Worm (Caenorhabditis elegans) whole organism, young adult: Measurements from ENCODE around the gene Y97E10AR.3.

Experiments
- B0035.1 ChIP-seq: sonication (generic microtip); optimal IDR thresholded peaks from 2 replicates; lab custom pipeline; 2016; ENCODE audit warnings: missing genetic modification characterization, mild to moderate bottlenecking, missing compliant biosample characterization, missing genotype, missing genetic modification reagents
- B0261.1 ChIP-seq: sonication (generic microtip); optimal IDR thresholded peaks from 2 replicates; lab custom pipeline; 2016; ENCODE audit warnings: mild to moderate bottlenecking, missing genetic modification characterization, moderate library complexity, missing compliant biosample characterization
- B0336.3 ChIP-seq: fragments of 200-800 bp; sonication (Bioruptor generic); IDR thresholded peaks from 2 replicates; pipeline ENCODE4 v1.3.6; 2022; ENCODE audit warnings: missing genetic modification characterization, missing compliant biosample characterization
- C17E4.6 ChIP-seq: fragments of 200-800 bp; sonication (Bioruptor generic); IDR thresholded peaks from 2 replicates; pipeline ENCODE4 v1.3.6; 2022; ENCODE audit warnings: missing genetic modification reagents, missing genetic modification characterization, missing compliant biosample characterization
- F22D6.2 ChIP-seq: sonication (generic microtip); optimal IDR thresholded peaks from 2 replicates; lab custom pipeline; 2016; ENCODE audit warnings: mild to moderate bottlenecking, missing genetic modification characterization, missing compliant biosample characterization
- F33H1.4 ChIP-seq: fragments of 200-800 bp; sonication (Bioruptor generic); IDR thresholded peaks from 2 replicates; pipeline ENCODE4 v1.3.6; 2022; ENCODE audit warnings: missing genetic modification reagents, missing genetic modification characterization, missing compliant biosample characterization
- F37B4.10 ChIP-seq: fragments of 200-800 bp; sonication (Bioruptor generic); IDR thresholded peaks from 2 replicates; pipeline ENCODE4 v1.3.6; 2022; ENCODE audit warnings: missing genetic modification characterization, missing compliant biosample characterization
- F39B2.1 ChIP-seq: fragments of 200-800 bp; sonication (Bioruptor generic); IDR thresholded peaks from 2 replicates; pipeline ENCODE4 v1.3.6; 2022; ENCODE audit warnings: missing genetic modification reagents, missing genetic modification characterization, missing compliant biosample characterization
- F52B5.7 ChIP-seq: sonication (generic microtip); optimal IDR thresholded peaks from 2 replicates; lab custom pipeline; 2016; ENCODE audit warnings: mild to moderate bottlenecking, missing genetic modification characterization, missing compliant biosample characterization
- F55B11.4 ChIP-seq: sonication (generic microtip); optimal IDR thresholded peaks from 2 replicates; lab custom pipeline; 2016; ENCODE audit warnings: missing compliant biosample characterization, missing genetic modification characterization, borderline replicate concordance; ENCODE audit not compliant: insufficient read depth
- F57C9.4 ChIP-seq: sonication (generic microtip); optimal IDR thresholded peaks from 2 replicates; lab custom pipeline; 2017; ENCODE audit warnings: mild to moderate bottlenecking, missing genetic modification characterization, missing compliant biosample characterization
- Y67H2A.10 ChIP-seq: fragments of 200-800 bp; sonication (Bioruptor generic); conservative IDR thresholded peaks from 2 replicates; pipeline ENCODE4 v1.3.6; 2022; ENCODE audit warnings: missing genetic modification reagents, missing genetic modification characterization, missing compliant biosample characterization
- Y79H2A.3 ChIP-seq: fragments of 200-800 bp; sonication (Bioruptor generic); conservative IDR thresholded peaks from 2 replicates; pipeline ENCODE4 v1.3.6; 2022; ENCODE audit warnings: missing genetic modification reagents, missing genetic modification characterization, missing compliant biosample characterization
- akir-1 ChIP-seq: fragments of 200-800 bp; sonication (Bioruptor generic); optimal IDR thresholded peaks from 2 replicates; lab custom pipeline; 2018; ENCODE audit warnings: mild to moderate bottlenecking, missing genetic modification characterization, moderate library complexity, missing compliant biosample characterization
- aptf-3 ChIP-seq: fragments of 200-800 bp; sonication (Bioruptor generic); IDR thresholded peaks from 2 replicates; pipeline ENCODE4 v1.3.6; 2022; ENCODE audit warnings: missing genetic modification characterization, missing compliant biosample characterization
- attf-6 ChIP-seq: fragments of 200-800 bp; sonication (Bioruptor generic); IDR thresholded peaks from 2 replicates; pipeline ENCODE4 v1.3.6; 2022; ENCODE audit warnings: missing genetic modification reagents, missing genetic modification characterization, missing compliant biosample characterization
- ccch-3 ChIP-seq: fragments of 200-800 bp; sonication (Bioruptor generic); optimal IDR thresholded peaks from 2 replicates; lab custom pipeline; 2018; ENCODE audit warnings: mild to moderate bottlenecking, missing genetic modification characterization, missing compliant biosample characterization
- cebp-1 ChIP-seq, 2 experiments: fragments of 200-800 bp in 1 of 2; sonication (Bioruptor generic) in 1 of 2; sonication (generic microtip) in 1 of 2; IDR thresholded peaks in 1 of 2; optimal IDR thresholded peaks in 1 of 2; 2 replicates each; pipeline versions ENCODE4 v1.3.6 to Lab custom; 2017 to 2022; ENCODE audit warnings: missing compliant biosample characterization in 2 of 2, missing genetic modification characterization in 2 of 2, mild to moderate bottlenecking in 1 of 2, missing genetic modification reagents in 1 of 2, moderate library complexity in 1 of 2
- ceh-40 ChIP-seq: fragments of 200-800 bp; sonication (Bioruptor generic); IDR thresholded peaks from 2 replicates; pipeline ENCODE4 v1.3.6; 2022; ENCODE audit warnings: missing genetic modification characterization, missing compliant biosample characterization
- ceh-91 ChIP-seq: fragments of 200-800 bp; sonication (Bioruptor generic); IDR thresholded peaks from 2 replicates; pipeline ENCODE4 v1.3.6; 2022; ENCODE audit warnings: missing genetic modification reagents, missing genetic modification characterization, missing compliant biosample characterization
- dox-1 ChIP-seq: fragments of 200-800 bp; sonication (Bioruptor generic); IDR thresholded peaks from 2 replicates; pipeline ENCODE4 v1.3.6; 2022; ENCODE audit warnings: missing genetic modification reagents, missing genetic modification characterization, missing compliant biosample characterization
- dpff-1 ChIP-seq: sonication (generic microtip); optimal IDR thresholded peaks from 2 replicates; lab custom pipeline; 2017; ENCODE audit warnings: mild to moderate bottlenecking, missing genetic modification characterization, missing compliant biosample characterization
- ets-4 ChIP-seq: fragments of 200-800 bp; sonication (Bioruptor generic); optimal IDR thresholded peaks from 2 replicates; lab custom pipeline; 2018; ENCODE audit warnings: mild to moderate bottlenecking, missing genetic modification characterization, missing compliant biosample characterization
- hlh-12 ChIP-seq: sonication (generic microtip); optimal IDR thresholded peaks from 2 replicates; lab custom pipeline; 2016; ENCODE audit warnings: missing genetic modification characterization, missing compliant biosample characterization
- hmg-1.2 ChIP-seq: fragments of 200-800 bp; sonication (Bioruptor generic); IDR thresholded peaks from 2 replicates; pipeline ENCODE4 v1.3.6; 2022; ENCODE audit warnings: missing genetic modification reagents, missing genetic modification characterization, missing compliant biosample characterization
- hsf-1 ChIP-seq: fragments of 200-800 bp; sonication (Bioruptor generic); IDR thresholded peaks from 2 replicates; pipeline ENCODE4 v1.3.6; 2022; ENCODE audit warnings: missing genetic modification reagents, missing genetic modification characterization, missing compliant biosample characterization
- lag-1 ChIP-seq: fragments of 200-800 bp; sonication (Bioruptor generic); IDR thresholded peaks from 2 replicates; pipeline ENCODE4 v1.3.6; 2022; ENCODE audit warnings: missing genetic modification reagents, missing genetic modification characterization, missing compliant biosample characterization
- lin-35 ChIP-seq, 3 experiments: fragments of 150-350 bp in 2 of 3; sonication (generic microtip) in 1 of 3; optimal IDR thresholded peaks; 2 replicates each; lab custom pipeline; 2014 to 2018; ENCODE audit warnings: missing biosample characterization in 3 of 3, missing genetic modification characterization in 3 of 3, missing genetic modification reagents in 3 of 3
- lsy-27 ChIP-seq: sonication (generic microtip); optimal IDR thresholded peaks from 2 replicates; lab custom pipeline; 2017; ENCODE audit warnings: missing genetic modification characterization, mild to moderate bottlenecking, missing compliant biosample characterization, antibody characterized with exemption, missing genotype, borderline replicate concordance; ENCODE audit not compliant: insufficient read depth
- madf-6 ChIP-seq: fragments of 200-800 bp; sonication (Bioruptor generic); IDR thresholded peaks from 2 replicates; pipeline ENCODE4 v1.3.6; 2022; ENCODE audit warnings: missing genetic modification reagents, missing genetic modification characterization, missing compliant biosample characterization
- madf-8 ChIP-seq: fragments of 200-800 bp; sonication (Bioruptor generic); conservative IDR thresholded peaks from 2 replicates; pipeline ENCODE4 v1.3.6; 2022; ENCODE audit warnings: missing genetic modification reagents, missing genetic modification characterization, missing compliant biosample characterization
- nfya-1 ChIP-seq: sonication (generic microtip); optimal IDR thresholded peaks from 2 replicates; lab custom pipeline; 2017; ENCODE audit warnings: antibody characterized with exemption, missing compliant biosample characterization, missing genetic modification characterization, borderline replicate concordance; ENCODE audit not compliant: insufficient read depth
- nhr-179 ChIP-seq: sonication (generic microtip); optimal IDR thresholded peaks from 2 replicates; lab custom pipeline; 2016; ENCODE audit warnings: mild to moderate bottlenecking, missing genetic modification characterization, missing compliant biosample characterization
- nhr-80 ChIP-seq: sonication (generic microtip); optimal IDR thresholded peaks from 2 replicates; lab custom pipeline; 2016; ENCODE audit warnings: missing genetic modification characterization, missing compliant biosample characterization
- pha-4 ChIP-seq: fragments of 150-350 bp; sonication (generic microtip); optimal IDR thresholded peaks from 2 replicates; lab custom pipeline; 2014; ENCODE audit warnings: missing biosample characterization, missing genetic modification reagents, missing genetic modification characterization
- rcor-1 ChIP-seq: fragments of 200-800 bp; sonication (Bioruptor generic); IDR thresholded peaks from 2 replicates; pipeline ENCODE4 v1.3.6; 2022; ENCODE audit warnings: missing genetic modification reagents, missing genetic modification characterization, missing compliant biosample characterization
- repo-1 ChIP-seq: sonication (generic microtip); optimal IDR thresholded peaks from 2 replicates; lab custom pipeline; 2017; ENCODE audit warnings: mild to moderate bottlenecking, missing genetic modification characterization, missing compliant biosample characterization
- sdz-38 ChIP-seq: sonication (generic microtip); optimal IDR thresholded peaks from 2 replicates; lab custom pipeline; 2016; ENCODE audit warnings: missing genotype, missing genetic modification characterization, missing compliant biosample characterization
- snpc-1.3 ChIP-seq: sonication (generic microtip); optimal IDR thresholded peaks from 2 replicates; lab custom pipeline; 2017; ENCODE audit warnings: missing genetic modification characterization, mild to moderate bottlenecking, missing compliant biosample characterization, antibody characterized with exemption, moderate library complexity, missing genotype, missing genetic modification reagents; ENCODE audit not compliant: insufficient read depth
- snpc-4 ChIP-seq, 5 experiments: fragments of 150-350 bp in 1 of 5; sonication (generic microtip) in 4 of 5; optimal IDR thresholded peaks; 2 replicates each; lab custom pipeline; 2014 to 2018; ENCODE audit warnings: missing genetic modification characterization in 5 of 5, missing biosample characterization in 3 of 5, antibody characterized with exemption in 2 of 5, mild to moderate bottlenecking in 2 of 5, missing compliant biosample characterization in 2 of 5, missing genotype in 2 of 5, moderate library complexity in 2 of 5, missing genetic modification reagents in 1 of 5
- sptf-2 ChIP-seq: fragments of 200-800 bp; sonication (Bioruptor generic); optimal IDR thresholded peaks from 2 replicates; lab custom pipeline; 2018; ENCODE audit warnings: mild to moderate bottlenecking, missing genetic modification characterization, missing compliant biosample characterization
- tbx-9 ChIP-seq: sonication (generic microtip); optimal IDR thresholded peaks from 2 replicates; lab custom pipeline; 2016; ENCODE audit warnings: borderline replicate concordance, missing genetic modification characterization, inconsistent platforms, missing compliant biosample characterization
- tlf-1 ChIP-seq: fragments of 200-800 bp; sonication (Bioruptor generic); optimal IDR thresholded peaks from 2 replicates; lab custom pipeline; 2018; ENCODE audit warnings: mild to moderate bottlenecking, missing genetic modification characterization, missing compliant biosample characterization
- ztf-18 ChIP-seq: sonication (generic microtip); optimal IDR thresholded peaks from 2 replicates; lab custom pipeline; 2016; ENCODE audit warnings: missing genotype, mild to moderate bottlenecking, missing genetic modification characterization, missing compliant biosample characterization
- ztf-22 ChIP-seq: fragments of 200-800 bp; sonication (Bioruptor generic); optimal IDR thresholded peaks from 2 replicates; lab custom pipeline; 2018; ENCODE audit warnings: mild to moderate bottlenecking, missing genetic modification characterization, moderate library complexity, missing compliant biosample characterization

Gene Y97E10AR.3

ce11 chrV:8010846-8011245 is 3.5 kb upstream of the Y97E10AR.3 start, which contains the start of gene lmtr-2 (continued):
- no peak for TF ChIP-seq F55B11.4 (tag; lab: Kevin White, UChicago)

DNA sequence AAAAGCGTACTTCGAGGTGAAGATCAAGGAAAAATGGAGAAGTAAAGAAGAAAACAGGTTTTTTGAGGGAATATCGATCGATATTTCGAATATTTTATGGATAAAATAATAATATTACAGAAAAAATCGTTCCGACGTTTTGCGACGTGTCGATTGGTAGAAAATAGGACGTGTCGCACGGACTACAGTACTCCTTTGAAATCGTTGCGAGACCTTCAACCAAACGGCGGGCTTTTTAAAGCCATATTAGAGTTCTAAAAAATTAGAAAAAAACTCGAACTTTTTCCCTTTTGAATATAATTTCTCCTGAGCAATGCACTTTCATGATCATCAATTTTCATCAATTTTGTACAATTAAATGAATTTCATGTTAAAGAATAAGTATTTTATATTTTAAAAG is 2.8 kb upstream of the Y97E10AR.3 start, which contains the start of gene Y97E10AR.4:
Gene Y97E10AR.4, minus strand, starts transcription at position 131 of the 400 bp plus-strand sequence.
- TF ChIP-seq B0336.3 (GFP tag; lab: Robert Waterston, UW) (no peak), lsy-27 (no peak), hmg-1.2 (GFP tag; lab: Robert Waterston, UW) (0 out of 2 replicates have a peak, but pooled peaks have one; percentile 7), snpc-1.3 (tag; lab: Kevin White, UChicago) (peak; percentile 8), ceh-91 (GFP tag; lab: Robert Waterston, UW) (no peak), nhr-179 (tag; lab: Kevin White, UChicago) (no peak), dox-1 (GFP tag; lab: Robert Waterston, UW) (no peak), lag-1 (no peak), lin-35 (GFP tag; optimal IDR thresholded peaks at IDR 0.05; lab: Kevin White, UChicago) (no peak), rcor-1 (GFP tag; lab: Robert Waterston, UW) (no peak), Y67H2A.10 (GFP tag; lab: Robert Waterston, UW) (no peak), hlh-12 (no peak), F33H1.4 (GFP tag; lab: Robert Waterston, UW) (peak; percentile 57), ztf-22 (no peak), F52B5.7 (tag; lab: Kevin White, UChicago) (no peak), F57C9.4 (tag; lab: Kevin White, UChicago) (no peak), F55B11.4 (tag; lab: Kevin White, UChicago) (no peak), dpff-1 (tag; lab: Kevin White, UChicago) (no peak), F22D6.2 (tag; lab: Kevin White, UChicago) (no peak), aptf-3 (GFP tag; lab: Robert Waterston, UW) (no peak), F39B2.1 (no peak), madf-6 (GFP tag; lab: Robert Waterston, UW) (peak; percentile 39; the same call in 1 of the 2 replicates), ets-4 (no peak), tlf-1 (no peak), hsf-1 (GFP tag; lab: Robert Waterston, UW) (no peak; the same call in 1 of the 2 replicates), B0261.1 (no peak), ccch-3 (GFP tag; lab: Kevin White, UChicago) (no peak), ztf-18 (tag; lab: Kevin White, UChicago) (no peak), madf-8 (GFP tag; lab: Robert Waterston, UW) (0 out of 2 replicates have a peak, but pooled peaks have one; percentile 26), nfya-1 (tag; lab: Kevin White, UChicago) (no peak), snpc-4 (GFP tag; optimal IDR thresholded peaks at IDR 0.05; lab: Kevin White, UChicago) (no peak), snpc-4 (tag; optimal IDR thresholded peaks at IDR 0.05; lab: Kevin White, UChicago) (peak in 1 of 4 experiments; percentile 6), C17E4.6 (no peak), nhr-80 (tag; lab: Kevin White, UChicago) (no peak), pha-4 (no peak), B0035.1 (tag; lab: Kevin White, UChicago) (no peak), akir-1 (GFP tag; lab: Kevin White, UChicago) (no peak), ceh-40 (GFP tag; lab: Robert Waterston, UW) (no peak), Y79H2A.3 (no peak), cebp-1 (GFP tag; IDR thresholded peaks at IDR 0.05; lab: Robert Waterston, UW) (no peak), cebp-1 (tag; optimal IDR thresholded peaks at IDR 0.05; lab: Kevin White, UChicago) (no peak), sptf-2 (GFP tag; lab: Kevin White, UChicago) (no peak), tbx-9 (tag; lab: Kevin White, UChicago) (no peak), F37B4.10 (GFP tag; lab: Robert Waterston, UW) (no peak), sdz-38 (tag; lab: Kevin White, UChicago) (no peak), repo-1 (tag; lab: Kevin White, UChicago) (no peak), attf-6 (GFP tag; lab: Robert Waterston, UW) (no peak)
